Fruit fly (Drosophila melanogaster) whole organism, embryonic: Measurements from ENCODE around the gene CG42538.

Experiments used
- ATbp ChIP-seq: fragments of 200-800 bp; sonication (Bioruptor generic); optimal IDR thresholded peaks from 2 replicates; lab custom pipeline; 2017; ENCODE audit warnings: missing biosample characterization, mild to moderate bottlenecking, missing genetic modification characterization, missing genetic modification reagents
- BEAF-32 ChIP-seq: fragments of 200-800 bp; sonication (Bioruptor generic); optimal IDR thresholded peaks from 3 replicates; lab custom pipeline; 2017; ENCODE audit warnings: missing biosample characterization, missing genetic modification characterization, mild to moderate bottlenecking, moderate library complexity, missing genetic modification reagents
- CG10462 ChIP-seq: fragments of 200-800 bp; sonication (Bioruptor generic); optimal IDR thresholded peaks from 2 replicates; lab custom pipeline; 2016; ENCODE audit warnings: missing biosample characterization, missing genetic modification characterization
- CG10543 ChIP-seq: fragments of 200-800 bp; sonication (Bioruptor generic); optimal IDR thresholded peaks from 3 replicates; lab custom pipeline; 2017; ENCODE audit warnings: missing biosample characterization, mild to moderate bottlenecking, missing genetic modification characterization, moderate library complexity
- CG12744 ChIP-seq: fragments of 200-800 bp; sonication (Bioruptor generic); optimal IDR thresholded peaks from 2 replicates; lab custom pipeline; 2016; ENCODE audit warnings: missing biosample characterization, missing genetic modification characterization
- CG13123 ChIP-seq: fragments of 200-800 bp; sonication (Bioruptor generic); optimal IDR thresholded peaks from 2 replicates; lab custom pipeline; 2016; ENCODE audit warnings: missing biosample characterization, missing genetic modification characterization
- CG17328 ChIP-seq: fragments of 200-800 bp; sonication (Bioruptor generic); IDR thresholded peaks from 2 replicates; pipeline ENCODE4 v1.3.6; 2022; ENCODE audit warnings: missing biosample characterization, missing genetic modification characterization
- CG17612 ChIP-seq: fragments of 200-800 bp; sonication (Bioruptor generic); IDR thresholded peaks from 2 replicates; pipeline ENCODE4 v1.3.6; 2022; ENCODE audit warnings: missing biosample characterization, missing genetic modification characterization
- CG18476 ChIP-seq: fragments of 200-800 bp; sonication (Bioruptor generic); optimal IDR thresholded peaks from 2 replicates; lab custom pipeline; 2016; ENCODE audit warnings: missing biosample characterization, mild to moderate bottlenecking, missing genetic modification characterization
- CG18764 ChIP-seq: fragments of 200-800 bp; sonication (Bioruptor generic); optimal IDR thresholded peaks from 3 replicates; lab custom pipeline; 2016; ENCODE audit warnings: missing biosample characterization, missing genetic modification characterization
- CG2120 ChIP-seq: fragments of 200-800 bp; sonication (Bioruptor generic); optimal IDR thresholded peaks from 3 replicates; lab custom pipeline; 2016; ENCODE audit warnings: missing biosample characterization, missing genetic modification characterization
- CG30403 ChIP-seq: fragments of 200-800 bp; sonication (Bioruptor generic); optimal IDR thresholded peaks from 3 replicates; lab custom pipeline; 2016; ENCODE audit warnings: missing biosample characterization, missing genetic modification characterization
- CG31441 ChIP-seq: fragments of 200-800 bp; sonication (Bioruptor generic); IDR thresholded peaks from 2 replicates; pipeline ENCODE4 v1.3.6; 2022; ENCODE audit warnings: missing biosample characterization, missing genetic modification characterization
- CG3847 ChIP-seq: fragments of 200-800 bp; sonication (Bioruptor generic); IDR thresholded peaks from 2 replicates; pipeline ENCODE4 v1.3.6; 2022; ENCODE audit warnings: missing biosample characterization, missing genetic modification characterization
- CG6175 ChIP-seq: fragments of 200-800 bp; sonication (Bioruptor generic); IDR thresholded peaks from 3 replicates; pipeline ENCODE4 v1.3.6; 2022; ENCODE audit warnings: missing biosample characterization, missing genetic modification characterization
- CG7963 ChIP-seq: fragments of 200-800 bp; sonication (Bioruptor generic); IDR thresholded peaks from 3 replicates; pipeline ENCODE4 v1.3.6; 2022; ENCODE audit warnings: missing biosample characterization, missing genetic modification characterization; ENCODE audit not compliant: partially characterized antibody
- CG8089 ChIP-seq: fragments of 200-800 bp; sonication (Bioruptor generic); optimal IDR thresholded peaks from 3 replicates; lab custom pipeline; 2016; ENCODE audit warnings: missing biosample characterization, missing genetic modification characterization
- CG8290 ChIP-seq, 3 experiments: fragments of 200-800 bp; sonication (Bioruptor generic); optimal IDR thresholded peaks; 2 replicates each; lab custom pipeline; 2016 to 2019; ENCODE audit warnings: missing biosample characterization in 3 of 3, missing genetic modification characterization in 3 of 3, mild to moderate bottlenecking in 2 of 3, moderate library complexity in 1 of 3
- CG9215 ChIP-seq: fragments of 200-800 bp; sonication (Bioruptor generic); IDR thresholded peaks from 2 replicates; pipeline ENCODE4 v1.3.6; 2022; ENCODE audit warnings: missing biosample characterization, missing genetic modification characterization
- CG9932 ChIP-seq: fragments of 200-800 bp; sonication (Bioruptor generic); IDR thresholded peaks from 2 replicates; pipeline ENCODE4 v1.3.6; 2022; ENCODE audit warnings: missing biosample characterization, missing genetic modification characterization
- CoRest ChIP-seq: fragments of 200-800 bp; sonication (Bioruptor generic); optimal IDR thresholded peaks from 3 replicates; lab custom pipeline; 2018; ENCODE audit warnings: missing biosample characterization, mild to moderate bottlenecking, missing genetic modification characterization, moderate library complexity
- CrebB ChIP-seq: fragments of 200-800 bp; sonication (Bioruptor generic); optimal IDR thresholded peaks from 3 replicates; lab custom pipeline; 2018; ENCODE audit warnings: missing biosample characterization, mild to moderate bottlenecking, missing genetic modification characterization
- Dad ChIP-seq: fragments of 200-800 bp; sonication (Bioruptor generic); optimal IDR thresholded peaks from 3 replicates; lab custom pipeline; 2016; ENCODE audit warnings: missing biosample characterization, missing genetic modification characterization
- Doc3 ChIP-seq: fragments of 200-800 bp; sonication (Bioruptor generic); IDR thresholded peaks from 3 replicates; pipeline ENCODE4 v1.3.6; 2022; ENCODE audit warnings: missing biosample characterization, missing genetic modification characterization; ENCODE audit not compliant: partially characterized antibody
- E2f2 ChIP-seq: fragments of 200-800 bp; sonication (Bioruptor generic); IDR thresholded peaks from 2 replicates; pipeline ENCODE4 v1.3.6; 2022; ENCODE audit warnings: missing biosample characterization, missing genetic modification characterization
- Hmr ChIP-seq: fragments of 200-800 bp; sonication (Bioruptor generic); optimal IDR thresholded peaks from 3 replicates; lab custom pipeline; 2017; ENCODE audit warnings: mild to moderate bottlenecking, missing biosample characterization, missing genetic modification reagents, missing genetic modification characterization
- Hsf ChIP-seq: fragments of 200-800 bp; sonication (Bioruptor generic); optimal IDR thresholded peaks from 3 replicates; lab custom pipeline; 2016; ENCODE audit warnings: missing biosample characterization, missing genetic modification characterization
- Lpt ChIP-seq: fragments of >200 bp; optimal IDR thresholded peaks from 2 replicates; lab custom pipeline; 2018; ENCODE audit warnings: missing biosample characterization, missing genetic modification characterization
- NfI ChIP-seq: fragments of 200-800 bp; sonication (Bioruptor generic); optimal IDR thresholded peaks from 3 replicates; lab custom pipeline; 2018; ENCODE audit warnings: missing biosample characterization, mild to moderate bottlenecking, missing genetic modification characterization, moderate library complexity
- Opbp ChIP-seq: fragments of 200-800 bp; sonication (Bioruptor generic); IDR thresholded peaks from 3 replicates; pipeline ENCODE4 v1.3.6; 2022; ENCODE audit warnings: missing biosample characterization, missing genetic modification characterization; ENCODE audit not compliant: partially characterized antibody
- Pdp1 ChIP-seq, 2 experiments: fragments of 200-800 bp; sonication (Bioruptor generic); optimal IDR thresholded peaks; 3 replicates each; lab custom pipeline; 2016; ENCODE audit warnings: missing biosample characterization in 2 of 2, missing genetic modification characterization in 2 of 2, mild to moderate bottlenecking in 1 of 2, moderate library complexity in 1 of 2
- Sox102F ChIP-seq: fragments of 200-800 bp; sonication (Bioruptor generic); optimal IDR thresholded peaks from 2 replicates; lab custom pipeline; 2018; ENCODE audit warnings: missing biosample characterization, mild to moderate bottlenecking, missing genetic modification characterization, moderate library complexity
- ara ChIP-seq: fragments of 200-800 bp; sonication (Bioruptor generic); IDR thresholded peaks from 2 replicates; pipeline ENCODE4 v1.3.6; 2022; ENCODE audit warnings: missing biosample characterization, missing genetic modification characterization
- bsh ChIP-seq, 2 experiments: fragments of 200-800 bp; sonication (Bioruptor generic); optimal IDR thresholded peaks; 2 replicates each; lab custom pipeline; 2017 to 2018; ENCODE audit warnings: mild to moderate bottlenecking in 2 of 2, missing biosample characterization in 2 of 2, missing genetic modification characterization in 2 of 2, moderate library complexity in 1 of 2
- corto ChIP-seq: fragments of 200-800 bp; sonication (Bioruptor generic); optimal IDR thresholded peaks from 2 replicates; lab custom pipeline; 2016; ENCODE audit warnings: missing biosample characterization, mild to moderate bottlenecking, missing genetic modification characterization, moderate library complexity
- dm ChIP-seq: fragments of 200-800 bp; sonication (Bioruptor generic); optimal IDR thresholded peaks from 3 replicates; lab custom pipeline; 2016; ENCODE audit warnings: missing biosample characterization, missing genetic modification characterization
- ftz-f1 ChIP-seq: fragments of 200-800 bp; sonication (Bioruptor generic); optimal IDR thresholded peaks from 2 replicates; lab custom pipeline; 2016; ENCODE audit warnings: missing biosample characterization, missing genetic modification characterization
- hb ChIP-seq: fragments of 200-800 bp; sonication (Bioruptor generic); IDR thresholded peaks from 3 replicates; pipeline ENCODE4 v1.3.6; 2022; ENCODE audit warnings: missing biosample characterization, missing genetic modification characterization; ENCODE audit not compliant: partially characterized antibody
- jing ChIP-seq: fragments of 200-800 bp; sonication (Bioruptor generic); optimal IDR thresholded peaks from 2 replicates; lab custom pipeline; 2018; ENCODE audit warnings: missing biosample characterization, mild to moderate bottlenecking, missing genetic modification characterization
- maf-S ChIP-seq: fragments of 200-800 bp; sonication (Bioruptor generic); optimal IDR thresholded peaks from 2 replicates; lab custom pipeline; 2016; ENCODE audit warnings: missing biosample characterization, missing genetic modification characterization
- prd ChIP-seq, 3 experiments: fragments of >200 bp in 2 of 3; fragments of 200-800 bp in 1 of 3; sonication (Bioruptor generic) in 1 of 3; optimal IDR thresholded peaks in 2 of 3; IDR thresholded peaks in 1 of 3; 2 replicates in 2 of 3; 3 replicates in 1 of 3; pipeline versions ENCODE4 v1.3.6 to Lab custom; 2017 to 2022; ENCODE audit warnings: missing biosample characterization in 1 of 3, missing genetic modification characterization in 1 of 3
- row ChIP-seq: fragments of 200-800 bp; sonication (Bioruptor generic); IDR thresholded peaks from 3 replicates; pipeline ENCODE4 v1.3.6; 2022; ENCODE audit warnings: missing biosample characterization, missing genetic modification characterization
- so ChIP-seq: fragments of 200-800 bp; sonication (Bioruptor generic); IDR thresholded peaks from 3 replicates; pipeline ENCODE4 v1.3.6; 2022; ENCODE audit warnings: missing biosample characterization, missing genetic modification characterization
- trh ChIP-seq: fragments of 200-800 bp; sonication (Bioruptor generic); optimal IDR thresholded peaks from 2 replicates; lab custom pipeline; 2016; ENCODE audit warnings: missing biosample characterization, missing genetic modification characterization
- ttk ChIP-seq: fragments of 200-800 bp; sonication (Bioruptor generic); IDR thresholded peaks from 2 replicates; pipeline ENCODE4 v2.1.2; 2022; ENCODE audit warnings: missing biosample characterization, missing genetic modification characterization
- vnd ChIP-seq: fragments of 200-800 bp; sonication (Bioruptor generic); IDR thresholded peaks from 3 replicates; pipeline ENCODE4 v1.3.6; 2022; ENCODE audit warnings: missing biosample characterization, missing genetic modification characterization; ENCODE audit not compliant: partially characterized antibody
- vvl ChIP-seq: fragments of 200-800 bp; sonication (Bioruptor generic); IDR thresholded peaks from 2 replicates; pipeline ENCODE4 v1.3.6; 2022; ENCODE audit warnings: missing biosample characterization, missing genetic modification characterization

Gene CG42538

DNA sequence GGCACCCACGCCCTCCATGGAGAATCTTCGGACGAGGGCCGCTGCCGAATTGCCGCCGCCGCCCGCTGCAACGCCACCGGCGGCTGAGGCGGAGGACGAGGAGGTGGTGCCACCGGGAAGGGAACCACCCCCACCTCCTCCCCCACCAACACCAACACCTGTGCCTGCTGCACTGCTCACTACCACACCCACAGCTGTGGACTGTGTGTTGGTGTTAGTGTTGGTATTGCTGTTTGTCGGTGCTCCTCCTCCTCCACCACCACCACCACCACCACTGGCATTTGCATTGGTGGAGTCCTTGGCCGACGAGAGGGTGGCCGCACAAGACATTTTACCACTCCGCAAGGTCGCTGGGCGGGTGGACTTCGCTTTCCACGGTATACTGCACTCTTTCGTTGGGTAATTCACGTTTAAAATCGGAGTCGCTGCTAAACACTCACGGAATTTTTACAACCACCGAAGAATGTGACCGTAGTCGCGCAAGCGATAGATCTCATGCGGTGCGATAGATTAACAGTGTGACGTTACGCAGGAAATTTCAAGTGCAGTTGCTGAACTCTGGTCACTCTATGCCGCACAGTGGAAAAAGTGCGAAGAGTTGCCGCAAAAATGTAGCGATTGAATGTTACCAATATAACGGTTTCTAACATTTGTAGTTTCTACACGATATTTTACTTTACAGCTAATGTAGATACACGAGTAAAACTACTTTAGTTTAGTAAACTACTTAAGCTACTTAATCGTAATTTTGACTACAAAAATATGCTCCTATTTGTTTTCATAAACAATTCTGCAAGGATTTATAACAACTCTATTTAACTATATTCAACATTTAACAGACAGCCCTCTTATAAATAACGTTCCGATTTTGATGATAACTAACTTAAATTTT, 22.8 kb upstream of the CG42538 start, which contains the start of gene mib1 (continued):
- no peak for TF ChIP-seq prd (optimal IDR thresholded peaks at IDR 0.05; lab: Kevin White, UChicago)
- 0 out of 3 replicates have a peak, but pooled peaks have one; percentile 33 for TF ChIP-seq prd (GFP tag; IDR thresholded peaks at IDR 0.05; lab: Robert Waterston, UW)
- peak; percentile 51; the same call in 1 of the 2 replicates for TF ChIP-seq CG9932 (GFP tag; lab: Robert Waterston, UW)
- TF ChIP-seq CG13123 (GFP tag; lab: Kevin White, UChicago): no peak
- TF ChIP-seq Pdp1 (GFP tag; optimal IDR thresholded peaks at IDR 0.05; lab: Kevin White, UChicago): peak in 1 of 2 experiments; percentile 76
- TF ChIP-seq CG18764 (GFP tag; lab: Kevin White, UChicago): no peak
- TF ChIP-seq bsh (GFP tag; optimal IDR thresholded peaks at IDR 0.05; lab: Kevin White, UChicago): no peak
- peak; percentile 43 for TF ChIP-seq CG10543 (GFP tag; lab: Kevin White, UChicago)
- no peak for TF ChIP-seq ttk
- peak; percentile 5 for TF ChIP-seq CG30403 (GFP tag; lab: Kevin White, UChicago)
- TF ChIP-seq trh (GFP tag; lab: Kevin White, UChicago): no peak
- peak; percentile 44; the same call in 1 of the 2 replicates for TF ChIP-seq vvl (GFP tag; lab: Robert Waterston, UW)
- TF ChIP-seq CG9215: no peak
- peak; percentile 59 for TF ChIP-seq dm (GFP tag; lab: Kevin White, UChicago)
- TF ChIP-seq Lpt (GFP tag; lab: Kevin White, UChicago): no peak
- TF ChIP-seq CrebB (tag; lab: Kevin White, UChicago): peak; percentile 74
- TF ChIP-seq CG31441 (GFP tag; lab: Robert Waterston, UW): peak; percentile 23; the same call in 1 of the 2 replicates
- TF ChIP-seq hb (GFP tag; lab: Robert Waterston, UW): peak; percentile 84
- no peak for TF ChIP-seq Sox102F (GFP tag; lab: Kevin White, UChicago)
- peak; percentile 64 for TF ChIP-seq ftz-f1
- 0 out of 3 replicates have a peak, but pooled peaks have one; percentile 35 for TF ChIP-seq so (GFP tag; lab: Robert Waterston, UW)
- peak; percentile 40 for TF ChIP-seq CG2120
- TF ChIP-seq CG3847: peak; percentile 89
- no peak for TF ChIP-seq maf-S
- TF ChIP-seq row (GFP tag; lab: Robert Waterston, UW): peak; percentile 90
- TF ChIP-seq Doc3: peak; percentile 72
- TF ChIP-seq Hsf (GFP tag; lab: Kevin White, UChicago): peak; percentile 24
- TF ChIP-seq CoRest (tag; lab: Kevin White, UChicago): peak; percentile 39
- TF ChIP-seq NfI: peak; percentile 53
- peak; percentile 34 for TF ChIP-seq CG8290 (GFP tag; optimal IDR thresholded peaks at IDR 0.05; lab: Kevin White, UChicago)
- TF ChIP-seq CG8290 (tag; optimal IDR thresholded peaks at IDR 0.05; lab: Kevin White, UChicago): peak in 1 of 2 experiments; percentile 92
- TF ChIP-seq Dad (GFP tag; lab: Kevin White, UChicago): peak; percentile 42
- peak; percentile 92 for TF ChIP-seq BEAF-32 (GFP tag; lab: Kevin White, UChicago)
- TF ChIP-seq Opbp (GFP tag; lab: Robert Waterston, UW): peak; percentile 95
- TF ChIP-seq CG17612 (GFP tag; lab: Robert Waterston, UW): no peak
- no peak for TF ChIP-seq ATbp (GFP tag; lab: Kevin White, UChicago)
- TF ChIP-seq CG17328 (GFP tag; lab: Robert Waterston, UW): peak; percentile 56
- peak; percentile 82 for TF ChIP-seq vnd (GFP tag; lab: Robert Waterston, UW)
- no peak for TF ChIP-seq CG8089 (GFP tag; lab: Kevin White, UChicago)
- peak; percentile 23; the same call in 1 of the 2 replicates for TF ChIP-seq E2f2 (GFP tag; lab: Robert Waterston, UW)
- TF ChIP-seq jing: no peak
- TF ChIP-seq CG10462: peak; percentile 42
- peak; percentile 91 for TF ChIP-seq Hmr
- no peak for TF ChIP-seq CG12744 (GFP tag; lab: Kevin White, UChicago)
- no peak for TF ChIP-seq CG6175
- peak; percentile 32; the same call in 1 of the 2 replicates for TF ChIP-seq ara (GFP tag; lab: Robert Waterston, UW)
- TF ChIP-seq CG7963 (GFP tag; lab: Robert Waterston, UW): peak; percentile 80
- TF ChIP-seq corto (GFP tag; lab: Kevin White, UChicago): no peak
- no peak for TF ChIP-seq CG18476 (GFP tag; lab: Kevin White, UChicago)
